Worm (Caenorhabditis elegans): ENCODE measurements around the gene C44E12.1.

- TF ChIP-seq T22C8.4 (GFP tag; IDR thresholded peaks at IDR 0.05) (no peak), ztf-29 (GFP tag; IDR thresholded peaks at IDR 0.05) (no peak), cog-1 (tag; optimal IDR thresholded peaks at IDR 0.05) (no peak), med-1 (GFP tag; optimal IDR thresholded peaks at IDR 0.05; ENCODE audit: insufficient read depth) (no peak)
Observed at ce11 chrX:7561972-7562371, 34.8 kb upstream of the C44E12.1 start.

Data from whole organism, midembryonic.